Worm (Caenorhabditis elegans): ENCODE measurements around the gene srbc-43.

ce11 chrV:12747431-12747830, 42.9 kb downstream of the srbc-43 start, which contains the start of gene C15C8.4:
- TF ChIP-seq tbx-11 (GFP tag; IDR thresholded peaks at IDR 0.05) (no peak), ets-7 (tag; optimal IDR thresholded peaks at IDR 0.05) (no peak), pes-1 (GFP tag; IDR thresholded peaks at IDR 0.05) (no peak), F13C5.2 (tag; optimal IDR thresholded peaks at IDR 0.05) (no peak), aly-1 (tag; optimal IDR thresholded peaks at IDR 0.05) (no peak), ama-1 (optimal IDR thresholded peaks at IDR 0.05) (no peak), ceh-13 (GFP tag; optimal IDR thresholded peaks at IDR 0.05) (no peak)
